Worm (Caenorhabditis elegans) whole organism, L3 larva: Measurements from ENCODE around the gene scl-19.

Experiments used
- ZK546.5 ChIP-seq: sonication (generic microtip); optimal IDR thresholded peaks from 2 replicates; lab custom pipeline; 2017; ENCODE audit warnings: missing biosample characterization, missing genetic modification characterization
- elt-2 ChIP-seq: sonication (generic microtip); optimal IDR thresholded peaks from 2 replicates; lab custom pipeline; 2016; ENCODE audit warnings: missing genetic modification reagents, mild to moderate bottlenecking, missing genetic modification characterization, missing compliant biosample characterization
- lin-15B ChIP-seq: fragments of 150-350 bp; optimal IDR thresholded peaks from 2 replicates; lab custom pipeline; 2014; ENCODE audit warnings: missing biosample characterization, missing genetic modification characterization
- lin-39 ChIP-seq: fragments of 150-350 bp; optimal IDR thresholded peaks from 2 replicates; lab custom pipeline; 2018; ENCODE audit warnings: missing biosample characterization, missing genetic modification reagents, missing genetic modification characterization
- nhr-11 ChIP-seq: fragments of 150-350 bp; optimal IDR thresholded peaks from 2 replicates; lab custom pipeline; 2014; ENCODE audit warnings: missing biosample characterization, missing genetic modification characterization
- nhr-12 ChIP-seq: fragments of 150-350 bp; optimal IDR thresholded peaks from 2 replicates; lab custom pipeline; 2014; ENCODE audit warnings: missing biosample characterization, missing genetic modification characterization
- nhr-77 ChIP-seq: fragments of 150-350 bp; optimal IDR thresholded peaks from 2 replicates; lab custom pipeline; 2014; ENCODE audit warnings: missing biosample characterization, missing genetic modification characterization
- unc-39 ChIP-seq: sonication (generic microtip); optimal IDR thresholded peaks from 4 replicates; lab custom pipeline; 2017; ENCODE audit warnings: missing biosample characterization, missing genetic modification characterization
- zag-1 ChIP-seq: fragments of 150-350 bp; optimal IDR thresholded peaks from 2 replicates; lab custom pipeline; 2014; ENCODE audit warnings: missing biosample characterization, missing genetic modification characterization

DNA sequence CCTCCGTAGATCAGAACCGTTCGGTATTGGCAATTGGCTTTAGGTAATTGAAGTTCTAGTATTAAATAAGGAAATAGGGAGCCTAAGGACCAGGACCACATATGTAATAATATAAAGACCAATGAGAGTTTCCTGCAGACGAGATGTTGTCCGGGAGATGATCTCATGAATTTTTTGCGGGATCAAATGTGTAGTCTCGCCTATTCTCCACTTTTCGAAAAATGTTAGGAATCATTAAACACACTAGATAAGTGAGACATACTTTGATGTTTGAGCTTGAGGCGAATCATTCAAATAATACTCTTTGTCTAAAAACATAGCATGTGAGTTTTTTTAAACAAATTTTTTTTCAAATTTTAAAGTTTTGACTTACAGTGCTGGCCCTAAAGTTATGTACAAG lies 21.2 kb downstream of the scl-19 start, which contains the start of gene F11D11.6:
- no peak for TF ChIP-seq nhr-11 (tag; lab: Kevin White, UChicago)
- no peak for TF ChIP-seq nhr-12 (tag; lab: Kevin White, UChicago)
- TF ChIP-seq nhr-77 (tag; lab: Kevin White, UChicago): no peak
- no peak for TF ChIP-seq lin-39 (tag; lab: Kevin White, UChicago)
- no peak for TF ChIP-seq unc-39 (tag; lab: Kevin White, UChicago)
- no peak for TF ChIP-seq zag-1 (tag; lab: Kevin White, UChicago)
- no peak for TF ChIP-seq lin-15B
- TF ChIP-seq ZK546.5 (tag; lab: Kevin White, UChicago): no peak
- TF ChIP-seq elt-2 (tag; lab: Kevin White, UChicago): no peak
